Fruit fly (Drosophila melanogaster) whole organism, embryonic: ENCODE results near the gene CG9932.

Experiments used
- ATbp ChIP-seq: fragments of 200-800 bp; sonication (Bioruptor generic); optimal IDR thresholded peaks from 2 replicates; lab custom pipeline; 2017; ENCODE audit warnings: missing biosample characterization, mild to moderate bottlenecking, missing genetic modification characterization, missing genetic modification reagents
- CG10209 ChIP-seq: fragments of 200-800 bp; sonication (Bioruptor generic); optimal IDR thresholded peaks from 3 replicates; lab custom pipeline; 2017; ENCODE audit warnings: missing biosample characterization, mild to moderate bottlenecking, missing genetic modification characterization, missing genetic modification reagents
- CG10565 ChIP-seq: fragments of 200-800 bp; sonication (Bioruptor generic); optimal IDR thresholded peaks from 3 replicates; lab custom pipeline; 2016; ENCODE audit warnings: missing biosample characterization, mild to moderate bottlenecking, missing genetic modification characterization
- CG10959 ChIP-seq: fragments of 200-800 bp; sonication (Bioruptor generic); IDR thresholded peaks from 2 replicates; pipeline ENCODE4 v1.3.6; 2022; ENCODE audit warnings: missing biosample characterization, missing genetic modification characterization
- CG11398 ChIP-seq: fragments of 200-800 bp; sonication (Bioruptor generic); optimal IDR thresholded peaks from 2 replicates; lab custom pipeline; 2016; ENCODE audit warnings: missing biosample characterization, missing genetic modification characterization
- CG12155 ChIP-seq: fragments of 200-800 bp; sonication (Bioruptor generic); optimal IDR thresholded peaks from 3 replicates; lab custom pipeline; 2016; ENCODE audit warnings: missing biosample characterization, missing genetic modification characterization
- CG13123 ChIP-seq: fragments of 200-800 bp; sonication (Bioruptor generic); optimal IDR thresholded peaks from 2 replicates; lab custom pipeline; 2016; ENCODE audit warnings: missing biosample characterization, missing genetic modification characterization
- CG13287 ChIP-seq: fragments of 200-800 bp; sonication (Bioruptor generic); IDR thresholded peaks from 2 replicates; pipeline ENCODE4 v1.3.6; 2022; ENCODE audit warnings: missing biosample characterization, missing genetic modification characterization; ENCODE audit not compliant: partially characterized antibody
- CG13424 ChIP-seq: fragments of 200-800 bp; sonication (Bioruptor generic); optimal IDR thresholded peaks from 2 replicates; lab custom pipeline; 2019; ENCODE audit warnings: missing biosample characterization, mild to moderate bottlenecking, missing genetic modification characterization, moderate library complexity
- CG14441 ChIP-seq: fragments of 200-800 bp; sonication (Bioruptor generic); IDR thresholded peaks from 2 replicates; pipeline ENCODE4 v1.3.6; 2022; ENCODE audit warnings: missing biosample characterization, missing genetic modification characterization
- CG14965 ChIP-seq: fragments of 200-800 bp; sonication (Bioruptor generic); optimal IDR thresholded peaks from 2 replicates; lab custom pipeline; 2016; ENCODE audit warnings: missing biosample characterization, missing genetic modification characterization, borderline replicate concordance
- CG15601 ChIP-seq: fragments of 200-800 bp; sonication (Bioruptor generic); optimal IDR thresholded peaks from 3 replicates; lab custom pipeline; 2019; ENCODE audit warnings: missing biosample characterization, mild to moderate bottlenecking, missing genetic modification characterization, moderate library complexity
- CG17328 ChIP-seq: fragments of 200-800 bp; sonication (Bioruptor generic); IDR thresholded peaks from 2 replicates; pipeline ENCODE4 v1.3.6; 2022; ENCODE audit warnings: missing biosample characterization, missing genetic modification characterization
- CG17568 ChIP-seq: fragments of 200-800 bp; sonication (Bioruptor generic); optimal IDR thresholded peaks from 2 replicates; lab custom pipeline; 2018; ENCODE audit warnings: missing biosample characterization, mild to moderate bottlenecking, missing genetic modification characterization, moderate library complexity
- CG17829 ChIP-seq: fragments of 200-800 bp; optimal IDR thresholded peaks from 2 replicates; lab custom pipeline; 2019; ENCODE audit warnings: missing biosample characterization, mild to moderate bottlenecking, missing genetic modification characterization, moderate library complexity
- CG18476 ChIP-seq: fragments of 200-800 bp; sonication (Bioruptor generic); optimal IDR thresholded peaks from 2 replicates; lab custom pipeline; 2016; ENCODE audit warnings: missing biosample characterization, mild to moderate bottlenecking, missing genetic modification characterization
- CG2120 ChIP-seq: fragments of 200-800 bp; sonication (Bioruptor generic); optimal IDR thresholded peaks from 3 replicates; lab custom pipeline; 2016; ENCODE audit warnings: missing biosample characterization, missing genetic modification characterization
- CG31365 ChIP-seq: fragments of 200-800 bp; sonication (Bioruptor generic); optimal IDR thresholded peaks from 2 replicates; lab custom pipeline; 2018; ENCODE audit warnings: missing biosample characterization, mild to moderate bottlenecking, missing genetic modification characterization
- CG32772 ChIP-seq: fragments of 200-800 bp; sonication (Bioruptor generic); IDR thresholded peaks from 2 replicates; pipeline ENCODE4 v1.3.6; 2022; ENCODE audit warnings: missing biosample characterization, missing genetic modification characterization
- CG34376 ChIP-seq: fragments of 200-800 bp; sonication (Bioruptor generic); optimal IDR thresholded peaks from 2 replicates; lab custom pipeline; 2018; ENCODE audit warnings: missing biosample characterization, mild to moderate bottlenecking, missing genetic modification characterization
- CG8089 ChIP-seq: fragments of 200-800 bp; sonication (Bioruptor generic); optimal IDR thresholded peaks from 3 replicates; lab custom pipeline; 2016; ENCODE audit warnings: missing biosample characterization, missing genetic modification characterization
- CG8944 ChIP-seq: fragments of 200-800 bp; sonication (Bioruptor generic); optimal IDR thresholded peaks from 3 replicates; lab custom pipeline; 2016; ENCODE audit warnings: missing biosample characterization, missing genetic modification characterization
- Chrac-16 ChIP-seq: fragments of 200-800 bp; sonication (Bioruptor generic); optimal IDR thresholded peaks from 3 replicates; lab custom pipeline; 2016; ENCODE audit warnings: missing biosample characterization, missing genetic modification characterization
- D19A ChIP-seq: fragments of 200-800 bp; optimal IDR thresholded peaks from 3 replicates; lab custom pipeline; 2019; ENCODE audit warnings: missing biosample characterization, mild to moderate bottlenecking, missing genetic modification characterization, moderate library complexity
- HHEX ChIP-seq: fragments of 200-800 bp; sonication (Bioruptor generic); optimal IDR thresholded peaks from 3 replicates; lab custom pipeline; 2017; ENCODE audit warnings: missing biosample characterization, mild to moderate bottlenecking, missing genetic modification characterization, missing genetic modification reagents
- HLHmδ ChIP-seq: fragments of 200-800 bp; sonication (Bioruptor generic); optimal IDR thresholded peaks from 2 replicates; lab custom pipeline; 2018; ENCODE audit warnings: missing biosample characterization, mild to moderate bottlenecking, missing genetic modification characterization, moderate library complexity
- Hr39 ChIP-seq: fragments of >200 bp; optimal IDR thresholded peaks from 2 replicates; lab custom pipeline; 2017
- Lpt ChIP-seq: fragments of >200 bp; optimal IDR thresholded peaks from 2 replicates; lab custom pipeline; 2018; ENCODE audit warnings: missing biosample characterization, missing genetic modification characterization
- Nf-YB ChIP-seq: fragments of 200-800 bp; sonication (Bioruptor generic); optimal IDR thresholded peaks from 3 replicates; lab custom pipeline; 2019; ENCODE audit warnings: missing biosample characterization, mild to moderate bottlenecking, missing genetic modification characterization, moderate library complexity
- Opbp ChIP-seq: fragments of 200-800 bp; sonication (Bioruptor generic); IDR thresholded peaks from 3 replicates; pipeline ENCODE4 v1.3.6; 2022; ENCODE audit warnings: missing biosample characterization, missing genetic modification characterization; ENCODE audit not compliant: partially characterized antibody
- Pdp1 ChIP-seq, 2 experiments: fragments of 200-800 bp; sonication (Bioruptor generic); optimal IDR thresholded peaks; 3 replicates each; lab custom pipeline; 2016; ENCODE audit warnings: missing biosample characterization in 2 of 2, missing genetic modification characterization in 2 of 2, mild to moderate bottlenecking in 1 of 2, moderate library complexity in 1 of 2
- Spps ChIP-seq: fragments of 200-800 bp; sonication (Bioruptor generic); optimal IDR thresholded peaks from 2 replicates; lab custom pipeline; 2018; ENCODE audit warnings: missing biosample characterization, mild to moderate bottlenecking, missing genetic modification characterization
- Stat92E ChIP-seq, 3 experiments: fragments of >200 bp in 2 of 3; fragments of 200-800 bp in 1 of 3; sonication (Bioruptor generic) in 1 of 3; optimal IDR thresholded peaks; 2 replicates each; lab custom pipeline; 2017 to 2019; ENCODE audit warnings: missing biosample characterization in 3 of 3, missing genetic modification characterization in 3 of 3, mild to moderate bottlenecking in 1 of 3, moderate library complexity in 1 of 3
- amos ChIP-seq: fragments of 200-800 bp; sonication (Bioruptor generic); IDR thresholded peaks from 2 replicates; pipeline ENCODE4 v1.3.6; 2022; ENCODE audit warnings: missing biosample characterization, missing genetic modification characterization; ENCODE audit not compliant: partially characterized antibody
- ara ChIP-seq: fragments of 200-800 bp; sonication (Bioruptor generic); IDR thresholded peaks from 2 replicates; pipeline ENCODE4 v1.3.6; 2022; ENCODE audit warnings: missing biosample characterization, missing genetic modification characterization
- dimm ChIP-seq: fragments of 200-800 bp; sonication (Bioruptor generic); IDR thresholded peaks from 2 replicates; pipeline ENCODE4 v1.3.6; 2022; ENCODE audit warnings: missing biosample characterization, missing genetic modification characterization
- dm ChIP-seq: fragments of 200-800 bp; sonication (Bioruptor generic); optimal IDR thresholded peaks from 3 replicates; lab custom pipeline; 2016; ENCODE audit warnings: missing biosample characterization, missing genetic modification characterization
- fd102C ChIP-seq: fragments of 200-800 bp; sonication (Bioruptor generic); optimal IDR thresholded peaks from 2 replicates; lab custom pipeline; 2018; ENCODE audit warnings: missing biosample characterization, mild to moderate bottlenecking, missing genetic modification characterization, moderate library complexity
- fd3F ChIP-seq: fragments of 200-800 bp; sonication (Bioruptor generic); optimal IDR thresholded peaks from 2 replicates; lab custom pipeline; 2018; ENCODE audit warnings: missing biosample characterization, mild to moderate bottlenecking, missing genetic modification characterization, moderate library complexity
- hkb ChIP-seq, 2 experiments: fragments of 200-800 bp in 1 of 2; fragments of >200 bp in 1 of 2; sonication (Bioruptor generic) in 1 of 2; IDR thresholded peaks in 1 of 2; optimal IDR thresholded peaks in 1 of 2; 2 replicates each; pipeline versions ENCODE4 v1.3.6 to Lab custom; 2017 to 2022; ENCODE audit warnings: missing biosample characterization in 1 of 2, missing genetic modification characterization in 1 of 2
- nerfin-1 ChIP-seq: fragments of 200-800 bp; sonication (Bioruptor generic); optimal IDR thresholded peaks from 3 replicates; lab custom pipeline; 2019; ENCODE audit warnings: missing biosample characterization, mild to moderate bottlenecking, missing genetic modification characterization, moderate library complexity
- pho ChIP-seq: fragments of 200-800 bp; sonication (Bioruptor generic); optimal IDR thresholded peaks from 2 replicates; lab custom pipeline; 2016; ENCODE audit warnings: missing biosample characterization, missing genetic modification characterization
- phol ChIP-seq: fragments of 200-800 bp; sonication (Bioruptor generic); optimal IDR thresholded peaks from 3 replicates; lab custom pipeline; 2018; ENCODE audit warnings: missing biosample characterization, mild to moderate bottlenecking, missing genetic modification characterization, moderate library complexity
- ro ChIP-seq: fragments of 200-800 bp; sonication (Bioruptor generic); IDR thresholded peaks from 2 replicates; pipeline ENCODE4 v1.3.6; 2022; ENCODE audit warnings: missing biosample characterization, missing genetic modification characterization
- sima ChIP-seq: fragments of 200-800 bp; sonication (Bioruptor generic); optimal IDR thresholded peaks from 2 replicates; lab custom pipeline; 2016; ENCODE audit warnings: missing biosample characterization, missing genetic modification characterization
- sug ChIP-seq: fragments of 200-800 bp; optimal IDR thresholded peaks from 2 replicates; lab custom pipeline; 2019; ENCODE audit warnings: missing biosample characterization, mild to moderate bottlenecking, missing genetic modification characterization, moderate library complexity
- tin ChIP-seq: fragments of 200-800 bp; sonication (Bioruptor generic); optimal IDR thresholded peaks from 3 replicates; lab custom pipeline; 2016; ENCODE audit warnings: missing biosample characterization, missing genetic modification characterization
- ttk ChIP-seq: fragments of 200-800 bp; sonication (Bioruptor generic); IDR thresholded peaks from 2 replicates; pipeline ENCODE4 v2.1.2; 2022; ENCODE audit warnings: missing biosample characterization, missing genetic modification characterization
- wek ChIP-seq: fragments of 200-800 bp; sonication (Bioruptor generic); optimal IDR thresholded peaks from 3 replicates; lab custom pipeline; 2018; ENCODE audit warnings: missing biosample characterization, mild to moderate bottlenecking, missing genetic modification characterization, moderate library complexity
- zen2 ChIP-seq: fragments of 200-800 bp; sonication (Bioruptor generic); IDR thresholded peaks from 3 replicates; pipeline ENCODE4 v1.3.6; 2022; ENCODE audit warnings: missing biosample characterization, missing genetic modification characterization; ENCODE audit not compliant: partially characterized antibody

Gene CG9932

DNA sequence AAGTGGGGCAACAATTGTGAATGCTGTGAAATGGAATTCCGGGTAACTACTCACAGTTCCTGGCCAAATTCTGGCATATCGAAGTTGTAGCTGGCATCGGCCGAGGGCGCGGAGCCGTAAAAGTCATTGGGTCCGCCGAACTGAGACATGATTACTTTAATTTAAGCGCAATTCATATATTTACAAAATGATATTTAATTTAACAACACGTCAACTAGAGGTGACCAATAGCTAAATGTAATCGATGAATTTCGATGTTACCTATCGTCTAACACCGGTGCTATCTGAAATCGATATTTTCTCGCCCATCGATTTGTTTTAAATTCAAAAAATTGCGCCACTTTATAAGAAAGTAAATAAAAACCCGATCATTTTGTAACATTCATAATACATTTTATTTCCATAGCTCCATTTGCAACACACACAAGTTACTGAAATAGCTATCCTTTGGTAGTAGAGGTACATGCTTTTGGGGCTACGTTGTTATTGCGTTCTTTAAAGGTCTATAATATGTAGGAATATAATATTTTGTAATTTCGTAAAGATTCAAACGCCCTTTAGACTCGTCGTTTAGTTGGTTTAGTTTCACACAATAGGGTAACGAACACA, 59.4 kb downstream of the CG9932 start, which contains the start of gene Yip1d1 (continued):
- TF ChIP-seq HLHmδ (no peak), ara (GFP tag; lab: Robert Waterston, UW) (no peak), zen2 (GFP tag; lab: Robert Waterston, UW) (peak; percentile 98), CG17328 (no peak), Chrac-16 (GFP tag; lab: Kevin White, UChicago) (no peak), pho (GFP tag; lab: Kevin White, UChicago) (no peak), Lpt (GFP tag; lab: Kevin White, UChicago) (no peak), ATbp (GFP tag; lab: Kevin White, UChicago) (no peak), dm (GFP tag; lab: Kevin White, UChicago) (no peak), CG34376 (GFP tag; lab: Kevin White, UChicago) (no peak), sima (GFP tag; lab: Kevin White, UChicago) (no peak), CG10209 (GFP tag; lab: Kevin White, UChicago) (no peak), CG18476 (no peak), tin (GFP tag; lab: Kevin White, UChicago) (no peak), Hr39 (lab: Kevin White, UChicago) (no peak), Stat92E (GFP tag; optimal IDR thresholded peaks at IDR 0.05; lab: Kevin White, UChicago) (no peak), CG13424 (tag; lab: Kevin White, UChicago) (no peak), CG17568 (no peak), CG15601 (tag; lab: Kevin White, UChicago) (no peak), D19A (tag; lab: Kevin White, UChicago) (no peak), phol (peak; percentile 13), ttk (no peak), CG2120 (GFP tag; lab: Kevin White, UChicago) (no peak), HHEX (GFP tag; lab: Kevin White, UChicago) (no peak), CG8089 (GFP tag; lab: Kevin White, UChicago) (no peak), CG32772 (GFP tag; lab: Robert Waterston, UW) (no peak), CG11398 (no peak), CG17829 (peak; percentile 7), CG8944 (no peak), sug (tag; lab: Kevin White, UChicago) (no peak), amos (GFP tag; lab: Robert Waterston, UW) (peak; percentile 94), CG14965 (GFP tag; lab: Kevin White, UChicago) (no peak), CG10959 (GFP tag; lab: Robert Waterston, UW) (no peak), fd102C (GFP tag; lab: Kevin White, UChicago) (no peak), Spps (tag; lab: Kevin White, UChicago) (no peak), Nf-YB (GFP tag; lab: Kevin White, UChicago) (no peak), CG12155 (GFP tag; lab: Kevin White, UChicago) (no peak), hkb (optimal IDR thresholded peaks at IDR 0.05; lab: Kevin White, UChicago) (no peak), hkb (GFP tag; IDR thresholded peaks at IDR 0.05; lab: Robert Waterston, UW) (no peak), ro (no peak), CG13287 (GFP tag; lab: Robert Waterston, UW) (peak; percentile 98), Opbp (GFP tag; lab: Robert Waterston, UW) (peak; percentile 95), CG31365 (no peak), Pdp1 (GFP tag; optimal IDR thresholded peaks at IDR 0.05; lab: Kevin White, UChicago) (no peak), CG10565 (GFP tag; lab: Kevin White, UChicago) (no peak), CG14441 (GFP tag; lab: Robert Waterston, UW) (no peak), fd3F (GFP tag; lab: Kevin White, UChicago) (no peak), wek (GFP tag; lab: Kevin White, UChicago) (no peak), dimm (no peak), CG13123 (no peak), nerfin-1 (tag; lab: Kevin White, UChicago) (peak; percentile 23)
